Worm (Caenorhabditis elegans) whole organism, young adult: ENCODE results near the gene C10C5.3.

Source experiments
- B0019.2 ChIP-seq: fragments of 200-800 bp; sonication (Bioruptor generic); conservative IDR thresholded peaks from 2 replicates; pipeline ENCODE4 v1.3.6; 2022; ENCODE audit warnings: missing genetic modification reagents, missing genetic modification characterization, missing compliant biosample characterization
- B0261.1 ChIP-seq: sonication (generic microtip); optimal IDR thresholded peaks from 2 replicates; lab custom pipeline; 2016; ENCODE audit warnings: mild to moderate bottlenecking, missing genetic modification characterization, moderate library complexity, missing compliant biosample characterization
- C17E4.6 ChIP-seq: fragments of 200-800 bp; sonication (Bioruptor generic); IDR thresholded peaks from 2 replicates; pipeline ENCODE4 v1.3.6; 2022; ENCODE audit warnings: missing genetic modification reagents, missing genetic modification characterization, missing compliant biosample characterization
- D2030.7 ChIP-seq: fragments of 200-800 bp; sonication (Bioruptor generic); IDR thresholded peaks from 2 replicates; pipeline ENCODE4 v1.3.6; 2022; ENCODE audit warnings: missing genetic modification reagents, missing genetic modification characterization, missing compliant biosample characterization
- F10E7.11 ChIP-seq: sonication (generic microtip); optimal IDR thresholded peaks from 2 replicates; lab custom pipeline; 2017; ENCODE audit warnings: mild to moderate bottlenecking, missing genetic modification characterization, moderate library complexity, missing compliant biosample characterization
- F22D6.2 ChIP-seq: sonication (generic microtip); optimal IDR thresholded peaks from 2 replicates; lab custom pipeline; 2016; ENCODE audit warnings: mild to moderate bottlenecking, missing genetic modification characterization, missing compliant biosample characterization
- F23B12.7 ChIP-seq: sonication (generic microtip); optimal IDR thresholded peaks from 2 replicates; lab custom pipeline; 2017; ENCODE audit warnings: missing genetic modification characterization, mild to moderate bottlenecking, missing compliant biosample characterization, antibody characterized with exemption, moderate library complexity; ENCODE audit not compliant: insufficient read depth
- Y56A3A.18 ChIP-seq: fragments of 200-800 bp; sonication (Bioruptor generic); IDR thresholded peaks from 2 replicates; pipeline ENCODE4 v1.3.6; 2022; ENCODE audit warnings: missing genetic modification reagents, missing genetic modification characterization, missing compliant biosample characterization
- ama-1 ChIP-seq, 3 experiments: fragments of 150-350 bp in 1 of 3; sonication (generic microtip) in 2 of 3; optimal IDR thresholded peaks; 2 replicates each; lab custom pipeline; 2014 to 2018; ENCODE audit warnings: missing biosample characterization in 2 of 3, missing genetic modification characterization in 2 of 3, missing genetic modification reagents in 2 of 3
- attf-5 ChIP-seq: fragments of 200-800 bp; sonication (Bioruptor generic); optimal IDR thresholded peaks from 2 replicates; lab custom pipeline; 2018; ENCODE audit warnings: mild to moderate bottlenecking, missing genetic modification characterization, missing compliant biosample characterization
- bed-2 ChIP-seq: fragments of 200-800 bp; sonication (Bioruptor generic); IDR thresholded peaks from 2 replicates; pipeline ENCODE4 v1.3.6; 2022; ENCODE audit warnings: missing genetic modification reagents, missing genetic modification characterization, missing compliant biosample characterization
- ceh-40 ChIP-seq: fragments of 200-800 bp; sonication (Bioruptor generic); IDR thresholded peaks from 2 replicates; pipeline ENCODE4 v1.3.6; 2022; ENCODE audit warnings: missing genetic modification characterization, missing compliant biosample characterization
- ceh-91 ChIP-seq: fragments of 200-800 bp; sonication (Bioruptor generic); IDR thresholded peaks from 2 replicates; pipeline ENCODE4 v1.3.6; 2022; ENCODE audit warnings: missing genetic modification reagents, missing genetic modification characterization, missing compliant biosample characterization
- dox-1 ChIP-seq: fragments of 200-800 bp; sonication (Bioruptor generic); IDR thresholded peaks from 2 replicates; pipeline ENCODE4 v1.3.6; 2022; ENCODE audit warnings: missing genetic modification reagents, missing genetic modification characterization, missing compliant biosample characterization
- dpff-1 ChIP-seq: sonication (generic microtip); optimal IDR thresholded peaks from 2 replicates; lab custom pipeline; 2017; ENCODE audit warnings: mild to moderate bottlenecking, missing genetic modification characterization, missing compliant biosample characterization
- dpl-1 ChIP-seq: fragments of 150-350 bp; optimal IDR thresholded peaks from 2 replicates; lab custom pipeline; 2014; ENCODE audit warnings: missing biosample characterization, missing genetic modification reagents, missing genetic modification characterization
- efl-1 ChIP-seq: fragments of 150-350 bp; optimal IDR thresholded peaks from 2 replicates; lab custom pipeline; 2014; ENCODE audit warnings: missing biosample characterization, missing genetic modification reagents, missing genetic modification characterization
- ets-4 ChIP-seq: fragments of 200-800 bp; sonication (Bioruptor generic); optimal IDR thresholded peaks from 2 replicates; lab custom pipeline; 2018; ENCODE audit warnings: mild to moderate bottlenecking, missing genetic modification characterization, missing compliant biosample characterization
- fkh-3 ChIP-seq: sonication (generic microtip); optimal IDR thresholded peaks from 2 replicates; lab custom pipeline; 2016; ENCODE audit warnings: mild to moderate bottlenecking, missing genetic modification characterization, missing compliant biosample characterization
- hmg-1.2 ChIP-seq: fragments of 200-800 bp; sonication (Bioruptor generic); IDR thresholded peaks from 2 replicates; pipeline ENCODE4 v1.3.6; 2022; ENCODE audit warnings: missing genetic modification reagents, missing genetic modification characterization, missing compliant biosample characterization
- hrde-1 ChIP-seq: sonication (generic microtip); optimal IDR thresholded peaks from 2 replicates; lab custom pipeline; 2016; ENCODE audit warnings: missing genetic modification characterization, mild to moderate bottlenecking, missing compliant biosample characterization, moderate library complexity, missing genotype, missing genetic modification reagents, borderline replicate concordance
- hsf-1 ChIP-seq: fragments of 200-800 bp; sonication (Bioruptor generic); IDR thresholded peaks from 2 replicates; pipeline ENCODE4 v1.3.6; 2022; ENCODE audit warnings: missing genetic modification reagents, missing genetic modification characterization, missing compliant biosample characterization
- let-607 ChIP-seq, 2 experiments: fragments of 200-800 bp in 1 of 2; sonication (Bioruptor generic) in 1 of 2; sonication (generic microtip) in 1 of 2; optimal IDR thresholded peaks; 2 replicates each; lab custom pipeline; 2016 to 2018; ENCODE audit warnings: mild to moderate bottlenecking in 2 of 2, missing compliant biosample characterization in 2 of 2, missing genetic modification characterization in 2 of 2, moderate library complexity in 2 of 2, missing genotype in 1 of 2
- lir-1 ChIP-seq: fragments of 200-800 bp; sonication (Bioruptor generic); conservative IDR thresholded peaks from 2 replicates; pipeline ENCODE4 v1.3.6; 2022; ENCODE audit warnings: missing genetic modification reagents, missing genetic modification characterization, missing compliant biosample characterization
- lsl-1 ChIP-seq: fragments of 200-800 bp; sonication (Bioruptor generic); optimal IDR thresholded peaks from 2 replicates; lab custom pipeline; 2018; ENCODE audit warnings: mild to moderate bottlenecking, missing genetic modification characterization, moderate library complexity, missing compliant biosample characterization
- lsy-27 ChIP-seq: sonication (generic microtip); optimal IDR thresholded peaks from 2 replicates; lab custom pipeline; 2017; ENCODE audit warnings: missing genetic modification characterization, mild to moderate bottlenecking, missing compliant biosample characterization, antibody characterized with exemption, missing genotype, borderline replicate concordance; ENCODE audit not compliant: insufficient read depth
- madf-10 ChIP-seq: sonication (generic microtip); optimal IDR thresholded peaks from 2 replicates; lab custom pipeline; 2016; ENCODE audit warnings: mild to moderate bottlenecking, missing genetic modification characterization, missing compliant biosample characterization
- mel-28 ChIP-seq: sonication (generic microtip); optimal IDR thresholded peaks from 2 replicates; lab custom pipeline; 2016; ENCODE audit warnings: borderline replicate concordance, mild to moderate bottlenecking, missing genetic modification characterization, missing compliant biosample characterization
- nfya-1 ChIP-seq: sonication (generic microtip); optimal IDR thresholded peaks from 2 replicates; lab custom pipeline; 2017; ENCODE audit warnings: antibody characterized with exemption, missing compliant biosample characterization, missing genetic modification characterization, borderline replicate concordance; ENCODE audit not compliant: insufficient read depth
- nhr-179 ChIP-seq: sonication (generic microtip); optimal IDR thresholded peaks from 2 replicates; lab custom pipeline; 2016; ENCODE audit warnings: mild to moderate bottlenecking, missing genetic modification characterization, missing compliant biosample characterization
- nhr-80 ChIP-seq: sonication (generic microtip); optimal IDR thresholded peaks from 2 replicates; lab custom pipeline; 2016; ENCODE audit warnings: missing genetic modification characterization, missing compliant biosample characterization
- nhr-90 ChIP-seq: sonication (generic microtip); optimal IDR thresholded peaks from 2 replicates; lab custom pipeline; 2016; ENCODE audit warnings: missing genotype, mild to moderate bottlenecking, missing genetic modification characterization, missing compliant biosample characterization
- rec-8 ChIP-seq, 2 experiments: sonication (generic microtip); optimal IDR thresholded peaks; 2 replicates each; lab custom pipeline; 2016; ENCODE audit warnings: mild to moderate bottlenecking in 2 of 2, missing genetic modification characterization in 2 of 2, missing genetic modification reagents in 2 of 2, missing genotype in 2 of 2, missing biosample characterization in 1 of 2, missing compliant biosample characterization in 1 of 2, moderate library complexity in 1 of 2
- repo-1 ChIP-seq: sonication (generic microtip); optimal IDR thresholded peaks from 2 replicates; lab custom pipeline; 2017; ENCODE audit warnings: mild to moderate bottlenecking, missing genetic modification characterization, missing compliant biosample characterization
- snpc-1.1 ChIP-seq: sonication (generic microtip); optimal IDR thresholded peaks from 2 replicates; lab custom pipeline; 2017; ENCODE audit warnings: missing genetic modification characterization, mild to moderate bottlenecking, missing compliant biosample characterization, antibody characterized with exemption, moderate library complexity, missing genotype, missing genetic modification reagents; ENCODE audit not compliant: insufficient read depth
- snpc-4 ChIP-seq, 5 experiments: fragments of 150-350 bp in 1 of 5; sonication (generic microtip) in 4 of 5; optimal IDR thresholded peaks; 2 replicates each; lab custom pipeline; 2014 to 2018; ENCODE audit warnings: missing genetic modification characterization in 5 of 5, missing biosample characterization in 3 of 5, antibody characterized with exemption in 2 of 5, mild to moderate bottlenecking in 2 of 5, missing compliant biosample characterization in 2 of 5, missing genotype in 2 of 5, moderate library complexity in 2 of 5, missing genetic modification reagents in 1 of 5
- somi-1 ChIP-seq: fragments of 200-800 bp; sonication (Bioruptor generic); optimal IDR thresholded peaks from 2 replicates; lab custom pipeline; 2018; ENCODE audit warnings: mild to moderate bottlenecking, missing genetic modification characterization, missing compliant biosample characterization
- tlf-1 ChIP-seq: fragments of 200-800 bp; sonication (Bioruptor generic); optimal IDR thresholded peaks from 2 replicates; lab custom pipeline; 2018; ENCODE audit warnings: mild to moderate bottlenecking, missing genetic modification characterization, missing compliant biosample characterization
- ztf-18 ChIP-seq: sonication (generic microtip); optimal IDR thresholded peaks from 2 replicates; lab custom pipeline; 2016; ENCODE audit warnings: missing genotype, mild to moderate bottlenecking, missing genetic modification characterization, missing compliant biosample characterization
- ztf-26 ChIP-seq: sonication (generic microtip); optimal IDR thresholded peaks from 2 replicates; lab custom pipeline; 2017; ENCODE audit warnings: missing genetic modification characterization, missing compliant biosample characterization
- ztf-28 ChIP-seq: fragments of 200-800 bp; sonication (Bioruptor generic); IDR thresholded peaks from 2 replicates; pipeline ENCODE4 v1.3.6; 2022; ENCODE audit warnings: missing genetic modification reagents, missing genetic modification characterization, missing compliant biosample characterization

The C10C5.3 gene

DNA sequence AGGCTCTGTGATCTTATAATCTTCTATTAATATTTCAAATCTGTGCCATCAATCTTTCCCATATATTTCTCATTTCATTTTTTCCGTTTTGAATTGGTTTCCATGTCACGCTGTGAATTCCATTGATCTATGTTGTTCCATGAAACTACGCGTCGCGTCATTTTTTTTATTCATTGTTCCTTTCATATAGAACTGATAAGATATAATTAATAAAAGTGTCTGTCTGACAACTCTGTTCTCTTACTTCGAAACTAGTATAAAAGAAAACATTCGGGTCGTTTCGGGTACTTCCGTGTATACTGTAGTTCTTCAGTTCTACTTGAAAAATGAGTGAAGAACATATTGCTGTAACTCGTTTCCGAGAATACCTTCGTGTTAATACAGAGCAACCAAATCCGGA, at the start of gene C10C5.3:
Gene C10C5.3 (plus strand): TSS at position 301 of the 400 bp plus-strand sequence.
- TF ChIP-seq repo-1 (tag; lab: Kevin White, UChicago) (no peak), F10E7.11 (tag; lab: Kevin White, UChicago) (no peak), nfya-1 (tag; lab: Kevin White, UChicago) (no peak), efl-1 (GFP tag; lab: Kevin White, UChicago) (no peak), bed-2 (no peak), fkh-3 (tag; lab: Kevin White, UChicago) (no peak), lsl-1 (GFP tag; lab: Kevin White, UChicago) (no peak), B0019.2 (GFP tag; lab: Robert Waterston, UW) (no peak)
- TF ChIP-seq, all 124 proteins: peak for 0

DNA sequence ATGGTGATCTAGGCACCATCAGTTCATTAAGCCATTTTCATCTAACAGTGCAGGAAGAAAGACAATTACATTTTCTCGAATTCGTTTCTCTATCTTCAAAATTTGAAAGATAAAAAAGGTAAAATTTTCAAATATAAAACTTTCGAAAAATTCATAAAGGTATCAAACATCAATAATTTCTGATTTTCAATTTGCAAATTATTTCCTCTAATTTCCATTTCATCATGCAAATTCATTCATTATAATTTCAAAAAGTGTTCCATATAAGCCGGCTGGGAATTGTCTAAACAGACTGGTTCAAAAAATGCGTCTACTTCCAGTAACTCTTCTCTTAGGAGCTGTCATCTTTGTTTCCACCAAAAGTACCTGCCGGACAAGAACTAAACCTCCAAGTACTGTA, 46.9 kb upstream of the C10C5.3 start, which contains the start of gene clec-183:
Gene clec-183 (plus strand): TSS at position 301 of the 400 bp plus-strand sequence.
- TF ChIP-seq ama-1 (optimal IDR thresholded peaks at IDR 0.05; lab: Kevin White, UChicago), result no peak
- TF ChIP-seq ama-1 (GFP tag; optimal IDR thresholded peaks at IDR 0.05; lab: Kevin White, UChicago), result no peak
- TF ChIP-seq ceh-91 (GFP tag; lab: Robert Waterston, UW), result no peak
- no peak for TF ChIP-seq B0261.1 (tag; lab: Kevin White, UChicago)
- TF ChIP-seq snpc-1.1 (tag; lab: Kevin White, UChicago), result no peak
- TF ChIP-seq dox-1, result no peak
- no peak for TF ChIP-seq F22D6.2 (tag; lab: Kevin White, UChicago)
- no peak for TF ChIP-seq tlf-1 (GFP tag; lab: Kevin White, UChicago)
- no peak for TF ChIP-seq ztf-18
- TF ChIP-seq ets-4 (GFP tag; lab: Kevin White, UChicago), result no peak
- TF ChIP-seq madf-10 (tag; lab: Kevin White, UChicago), result no peak
- no peak for TF ChIP-seq D2030.7 (GFP tag; lab: Robert Waterston, UW)
- no peak for TF ChIP-seq hsf-1 (GFP tag; lab: Robert Waterston, UW)
- no peak for TF ChIP-seq lir-1 (GFP tag; lab: Robert Waterston, UW)
- no peak for TF ChIP-seq mel-28

DNA sequence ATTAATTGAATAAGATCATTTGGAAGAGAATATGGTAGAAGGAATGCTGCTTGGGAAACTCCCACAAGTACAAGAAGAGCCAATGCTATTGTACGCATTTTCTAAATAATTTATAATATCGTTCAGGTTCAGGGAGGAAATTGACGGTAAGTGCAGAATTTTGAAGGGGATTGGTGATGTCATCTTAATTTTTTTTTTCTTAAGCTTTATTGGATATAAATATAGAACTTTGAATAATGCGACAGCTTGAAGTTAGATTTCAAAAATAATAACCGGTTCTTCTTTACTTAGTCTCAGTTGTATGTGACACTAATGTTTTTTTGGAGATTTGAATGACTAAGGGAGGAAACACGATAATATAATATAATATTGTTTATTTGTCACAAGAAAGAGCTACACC, 43.9 kb upstream of the C10C5.3 start, which contains the start of gene nspg-7.1:
Gene nspg-7.1 (minus strand): TSS at position 101 of the 400 bp plus-strand sequence.
- no peak for TF ChIP-seq lsl-1 (GFP tag; lab: Kevin White, UChicago)
- TF ChIP-seq mel-28, result no peak
- no peak for TF ChIP-seq rec-8 (tag; optimal IDR thresholded peaks at IDR 0.05; lab: Kevin White, UChicago)
- TF ChIP-seq dpl-1 (GFP tag; lab: Kevin White, UChicago), result no peak
- no peak for TF ChIP-seq C17E4.6

DNA sequence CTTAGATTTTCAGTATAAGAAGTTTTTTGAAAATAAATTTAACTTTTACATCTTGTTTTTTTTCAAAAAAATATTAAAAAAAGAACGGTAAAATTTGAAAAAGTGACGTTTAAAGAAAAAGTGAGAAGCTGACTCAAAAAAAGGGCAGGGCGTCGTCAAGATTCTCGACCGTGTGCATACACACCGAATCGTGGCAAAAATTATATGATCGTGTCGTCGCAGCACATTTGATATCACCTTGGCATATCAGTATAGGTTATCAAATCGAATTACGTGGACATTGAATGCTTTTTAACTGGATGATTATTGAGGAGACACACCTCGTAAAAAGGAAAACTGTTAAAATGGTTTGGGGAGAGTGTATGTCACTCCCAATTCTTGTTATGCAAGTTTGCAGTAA, 41.6 kb upstream of the C10C5.3 start:
- TF ChIP-seq ztf-28 (GFP tag; lab: Robert Waterston, UW) (no peak), snpc-4 (GFP tag; optimal IDR thresholded peaks at IDR 0.05; lab: Kevin White, UChicago) (no peak), snpc-4 (tag; optimal IDR thresholded peaks at IDR 0.05; lab: Kevin White, UChicago) (peak in 1 of 4 experiments; percentile 36), lsy-27 (tag; lab: Kevin White, UChicago) (no peak), Y56A3A.18 (GFP tag; lab: Robert Waterston, UW) (no peak), B0261.1 (tag; lab: Kevin White, UChicago) (no peak), nhr-80 (tag; lab: Kevin White, UChicago) (peak; percentile 96), nhr-179 (tag; lab: Kevin White, UChicago) (no peak), hrde-1 (tag; lab: Kevin White, UChicago) (peak; percentile 54), dox-1 (peak; percentile 76), somi-1 (GFP tag; lab: Kevin White, UChicago) (no peak), B0019.2 (GFP tag; lab: Robert Waterston, UW) (no peak), hmg-1.2 (GFP tag; lab: Robert Waterston, UW) (no peak), ceh-40 (GFP tag; lab: Robert Waterston, UW) (no peak), dpff-1 (tag; lab: Kevin White, UChicago) (no peak), F23B12.7 (tag; lab: Kevin White, UChicago) (no peak), let-607 (tag; optimal IDR thresholded peaks at IDR 0.05; lab: Kevin White, UChicago) (peak; percentile 82 to 93), nhr-90 (tag; lab: Kevin White, UChicago) (no peak), ztf-26 (no peak), attf-5 (GFP tag; lab: Kevin White, UChicago) (peak; percentile 49), ama-1 (optimal IDR thresholded peaks at IDR 0.05; lab: Kevin White, UChicago) (no peak), ama-1 (GFP tag; optimal IDR thresholded peaks at IDR 0.05; lab: Kevin White, UChicago) (peak in 1 of 2 experiments; percentile 30), F22D6.2 (tag; lab: Kevin White, UChicago) (no peak)
